Worm (Caenorhabditis elegans) whole organism, L3 larva: ENCODE data around the gene C11G10.1.

Experiments
- R02D3.7 ChIP-seq: fragments of 150-350 bp; optimal IDR thresholded peaks from 2 replicates; lab custom pipeline; 2014; ENCODE audit warnings: missing biosample characterization, missing genetic modification characterization
- ZK546.5 ChIP-seq: sonication (generic microtip); optimal IDR thresholded peaks from 2 replicates; lab custom pipeline; 2017; ENCODE audit warnings: missing biosample characterization, missing genetic modification characterization
- aly-2 ChIP-seq: fragments of 150-350 bp; optimal IDR thresholded peaks from 2 replicates; lab custom pipeline; 2014; ENCODE audit warnings: missing biosample characterization, missing genetic modification characterization
- ama-1 ChIP-seq: fragments of 150-350 bp; optimal IDR thresholded peaks from 2 replicates; lab custom pipeline; 2018
- egl-5 ChIP-seq: fragments of 150-350 bp; optimal IDR thresholded peaks from 2 replicates; lab custom pipeline; 2017; ENCODE audit warnings: missing biosample characterization, missing genetic modification reagents, missing genetic modification characterization, inconsistent platforms
- mml-1 ChIP-seq: fragments of 150-350 bp; sonication (generic microtip); optimal IDR thresholded peaks from 3 replicates; lab custom pipeline; 2014; ENCODE audit warnings: missing biosample characterization, missing genetic modification characterization
- nhr-23 ChIP-seq: fragments of 150-350 bp; optimal IDR thresholded peaks from 2 replicates; lab custom pipeline; 2014; ENCODE audit warnings: missing biosample characterization, missing genetic modification reagents, missing genetic modification characterization
- nhr-237 ChIP-seq: fragments of 150-350 bp; optimal IDR thresholded peaks from 2 replicates; lab custom pipeline; 2014; ENCODE audit warnings: missing biosample characterization, missing genetic modification characterization
- nhr-25 ChIP-seq: sonication (generic microtip); optimal IDR thresholded peaks from 2 replicates; lab custom pipeline; 2017; ENCODE audit warnings: missing biosample characterization, missing genetic modification characterization

The C11G10.1 gene

ce11 chrX:15107747-15108252 is 50.7 kb downstream of the C11G10.1 start, which contains the start of gene mlt-9:
mlt-9 (minus strand) TSS chrX:15107797.
- TF ChIP-seq nhr-23 (peak; percentile 37), mml-1 (tag; lab: Kevin White, UChicago) (no peak), aly-2 (tag; lab: Kevin White, UChicago) (no peak), nhr-237 (tag; lab: Kevin White, UChicago) (no peak), nhr-25 (tag; lab: Kevin White, UChicago) (peak; percentile 27), R02D3.7 (tag; lab: Kevin White, UChicago) (no peak), egl-5 (no peak), ZK546.5 (tag; lab: Kevin White, UChicago) (no peak), ama-1 (lab: Kevin White, UChicago) (no peak)
